Worm (Caenorhabditis elegans): ENCODE results near the gene nspb-9.
A peak's percentile ranks its signal among the peaks of the same experiment; 100 is the strongest.

DNA sequence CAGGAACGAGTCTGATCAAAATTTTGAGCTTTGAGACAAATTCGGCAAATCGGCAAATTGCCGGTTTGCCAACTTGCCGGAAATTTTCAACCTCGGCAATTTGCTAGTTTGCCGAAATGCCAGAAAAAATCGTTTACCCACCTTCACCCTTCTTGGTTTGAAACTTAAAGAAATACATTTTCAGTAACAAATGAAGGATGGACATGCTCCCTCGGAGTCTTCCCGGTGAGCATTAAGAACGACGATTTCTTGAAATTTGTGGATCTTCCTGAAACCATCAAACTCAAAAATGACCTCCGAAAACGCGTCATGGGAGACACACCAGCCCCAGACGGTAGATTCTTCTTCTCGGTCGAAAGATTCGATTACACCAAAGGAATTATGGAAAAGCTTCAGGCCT, 22.1 kb downstream of the nspb-9 start:
- no peak for TF ChIP-seq dpl-1 (GFP tag; optimal IDR thresholded peaks at IDR 0.05)
- TF ChIP-seq nhr-237 (tag; optimal IDR thresholded peaks at IDR 0.05) = no peak
- no peak for TF ChIP-seq F49E8.2 (tag; optimal IDR thresholded peaks at IDR 0.05; ENCODE audit: borderline replicate concordance)
- no peak for TF ChIP-seq pha-4 (GFP tag; IDR thresholded peaks at IDR 0.05)
- TF ChIP-seq pha-4 (tag; optimal IDR thresholded peaks at IDR 0.05) = no peak
- peak; percentile 34 for TF ChIP-seq ama-1 (optimal IDR thresholded peaks at IDR 0.05)
